Worm (Caenorhabditis elegans) whole organism, late embryonic: ENCODE measurements around the gene M162.7.

ENCODE experiments used
- ceh-2 ChIP-seq: sonication (generic microtip); optimal IDR thresholded peaks from 2 replicates; lab custom pipeline; 2016; ENCODE audit warnings: missing genotype, missing genetic modification characterization, missing compliant biosample characterization
- nhr-232 ChIP-seq: sonication (generic microtip); optimal IDR thresholded peaks from 2 replicates; lab custom pipeline; 2016; ENCODE audit warnings: missing genetic modification characterization, missing compliant biosample characterization
- pat-9 ChIP-seq: fragments of 200-800 bp; sonication (Bioruptor generic); optimal IDR thresholded peaks from 2 replicates; lab custom pipeline; 2018; ENCODE audit warnings: mild to moderate bottlenecking, missing genetic modification characterization, moderate library complexity, missing compliant biosample characterization
- pha-4 ChIP-seq: fragments of 150-350 bp; optimal IDR thresholded peaks from 2 replicates; lab custom pipeline; 2018; ENCODE audit warnings: missing biosample characterization, missing genetic modification reagents, missing genetic modification characterization
- unc-86 ChIP-seq: sonication (generic microtip); optimal IDR thresholded peaks from 2 replicates; lab custom pipeline; 2016; ENCODE audit warnings: missing genetic modification characterization, missing compliant biosample characterization

DNA sequence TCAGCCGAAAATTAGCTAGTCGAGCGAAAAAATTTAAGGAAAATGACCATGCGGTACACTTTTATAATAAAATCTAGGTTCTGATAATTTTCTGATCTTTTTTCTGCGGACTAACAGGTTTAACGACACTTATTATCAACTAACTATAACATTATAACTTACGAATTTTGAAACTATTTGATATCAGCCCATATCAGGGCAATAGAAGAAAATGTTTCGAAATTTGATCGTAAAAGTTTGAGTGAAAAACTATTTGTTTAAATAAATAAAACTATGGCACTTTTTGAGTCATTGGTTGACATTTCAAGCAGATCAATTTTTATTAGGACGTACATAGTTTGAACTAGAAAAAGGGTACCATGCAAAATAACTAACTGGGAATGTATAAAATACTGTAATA is 36.0 kb upstream of the M162.7 start, which contains the start of gene pcp-4:
- TF ChIP-seq ceh-2 (tag; lab: Kevin White, UChicago) = no peak
- no peak for TF ChIP-seq pat-9 (tag; lab: Kevin White, UChicago)
- TF ChIP-seq unc-86 (tag; lab: Kevin White, UChicago) = no peak
- TF ChIP-seq pha-4 (tag; lab: Kevin White, UChicago) = no peak
- TF ChIP-seq nhr-232 = no peak
